Worm (Caenorhabditis elegans): ENCODE measurements around the gene R07B7.6.

ce11 chrV:12084216-12084615 lies 9.4 kb upstream of the R07B7.6 start, which contains the start of gene R07B7.8:
- no peak for TF ChIP-seq nhr-90 (tag; optimal IDR thresholded peaks at IDR 0.05; ENCODE audit: poor library complexity)
- no peak for TF ChIP-seq aha-1 (tag; optimal IDR thresholded peaks at IDR 0.05)
- TF ChIP-seq unc-62 (GFP tag; optimal IDR thresholded peaks at IDR 0.05), result no peak
